Worm (Caenorhabditis elegans): ENCODE measurements around the gene R03A10.5.

DNA sequence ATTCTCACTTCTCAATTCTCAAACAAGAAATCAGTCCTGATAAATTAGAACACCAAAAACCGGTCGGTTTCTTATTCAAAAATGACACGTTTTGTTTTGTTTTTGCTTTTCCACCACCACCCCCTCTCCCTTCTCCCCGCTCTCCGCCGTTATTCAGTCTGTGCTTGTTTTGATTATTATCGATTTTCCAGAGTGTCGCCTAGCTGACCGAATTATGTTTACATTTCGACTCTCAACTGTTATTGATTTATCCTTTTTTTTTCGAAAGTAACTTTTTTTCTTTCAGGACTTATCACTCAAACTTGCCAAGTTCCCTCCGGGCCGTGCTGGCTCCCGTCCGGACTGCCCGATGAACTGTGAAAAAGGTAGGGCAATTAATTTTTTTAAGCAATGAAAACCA is 46.8 kb downstream of the R03A10.5 start, which contains the start of gene gob-1:
- TF ChIP-seq ama-1 (optimal IDR thresholded peaks at IDR 0.05) (no peak), scrt-1 (GFP tag; IDR thresholded peaks at IDR 0.05) (no peak), pes-1 (GFP tag; IDR thresholded peaks at IDR 0.05) (no peak), sea-1 (GFP tag; conservative IDR thresholded peaks at IDR 0.05) (no peak), F13C5.2 (tag; optimal IDR thresholded peaks at IDR 0.05) (no peak), hmbx-1 (tag; optimal IDR thresholded peaks at IDR 0.05) (no peak), hmg-4 (GFP tag; optimal IDR thresholded peaks at IDR 0.05) (no peak)
